Fruit fly (Drosophila melanogaster) whole organism: ENCODE results near the gene CG13895.
A peak's percentile ranks its signal among the peaks of the same experiment; 100 is the strongest.

Experiments
- CG8478 ChIP-seq: fragments of >200 bp; optimal IDR thresholded peaks from 2 replicates; lab custom pipeline; 2018; ENCODE audit warnings: inconsistent platforms
- Dll ChIP-seq: fragments of >200 bp; optimal IDR thresholded peaks from 2 replicates; lab custom pipeline; 2017
- EcR ChIP-seq, 2 experiments: fragments of >200 bp; optimal IDR thresholded peaks; 2 replicates each; lab custom pipeline; 2017; ENCODE audit warnings: missing biosample characterization in 2 of 2, missing genetic modification characterization in 2 of 2, missing genetic modification reagents in 2 of 2
- pan ChIP-seq: fragments of >200 bp; optimal IDR thresholded peaks from 2 replicates; lab custom pipeline; 2017
- psq ChIP-seq: fragments of >200 bp; optimal IDR thresholded peaks from 2 replicates; lab custom pipeline; 2017
- usp ChIP-seq: fragments of >200 bp; optimal IDR thresholded peaks from 2 replicates; lab custom pipeline; 2017; ENCODE audit warnings: missing biosample characterization, missing genetic modification characterization, mixed read lengths

Gene CG13895

dm6 chr3L:696404-697054 is 11.5 kb downstream of the CG13895 start:
- TF ChIP-seq usp (GFP tag; lab: Kevin White, UChicago) (no peak), EcR (GFP tag; optimal IDR thresholded peaks at IDR 0.05; lab: Kevin White, UChicago) (no peak), CG8478 (no peak), Dll (lab: Kevin White, UChicago) (no peak), pan (no peak), psq (lab: Kevin White, UChicago) (no peak)

dm6 chr3L:695510-695909 is 12.5 kb downstream of the CG13895 start:
- TF ChIP-seq pan (no peak), psq (lab: Kevin White, UChicago) (no peak), usp (GFP tag; lab: Kevin White, UChicago) (no peak), Dll (lab: Kevin White, UChicago) (no peak), CG8478 (no peak), EcR (GFP tag; optimal IDR thresholded peaks at IDR 0.05; lab: Kevin White, UChicago) (no peak)

- TF ChIP-seq psq (lab: Kevin White, UChicago) (no peak), Dll (lab: Kevin White, UChicago) (no peak), usp (GFP tag; lab: Kevin White, UChicago) (no peak), EcR (GFP tag; optimal IDR thresholded peaks at IDR 0.05; lab: Kevin White, UChicago) (no peak), CG8478 (no peak), pan (no peak)
Measured at dm6 chr3L:692699-693098, 15.3 kb downstream of the CG13895 start, which contains the start of gene Vti1a. Gene Vti1a, minus strand, starts transcription at chr3L:692919.

dm6 chr3L:690031-690686 is 17.8 kb downstream of the CG13895 start, which contains the start of the genes CG32483 and RabX6:
Gene CG32483, minus strand, starts transcription at chr3L:690081.
Gene RabX6, plus strand, starts transcription at chr3L:690517.
- TF ChIP-seq EcR (GFP tag; optimal IDR thresholded peaks at IDR 0.05; lab: Kevin White, UChicago) (no peak), pan (no peak), psq (lab: Kevin White, UChicago) (no peak), CG8478 (no peak), Dll (lab: Kevin White, UChicago) (no peak), usp (GFP tag; lab: Kevin White, UChicago) (no peak)

- TF ChIP-seq CG8478 (no peak), psq (lab: Kevin White, UChicago) (no peak), pan (no peak), Dll (lab: Kevin White, UChicago) (no peak), usp (GFP tag; lab: Kevin White, UChicago) (no peak), EcR (GFP tag; optimal IDR thresholded peaks at IDR 0.05; lab: Kevin White, UChicago) (no peak)
Measured at dm6 chr3L:687858-688257, 20.1 kb downstream of the CG13895 start, which contains the start of gene hiro. Gene hiro, minus strand, starts transcription at chr3L:687958.

dm6 chr3L:685441-685804 is 22.6 kb downstream of the CG13895 start, which contains the start of gene ebd1:
Gene ebd1, minus strand, starts transcription at chr3L:685549.
- TF ChIP-seq EcR (GFP tag; optimal IDR thresholded peaks at IDR 0.05; lab: Kevin White, UChicago) (no peak), psq (lab: Kevin White, UChicago) (no peak), pan (no peak), Dll (lab: Kevin White, UChicago) (peak; percentile 26), usp (GFP tag; lab: Kevin White, UChicago) (no peak)

- TF ChIP-seq usp (GFP tag; lab: Kevin White, UChicago) (no peak), pan (no peak), Dll (lab: Kevin White, UChicago) (no peak), EcR (GFP tag; optimal IDR thresholded peaks at IDR 0.05; lab: Kevin White, UChicago) (no peak), CG8478 (no peak), psq (lab: Kevin White, UChicago) (no peak)
Measured at dm6 chr3L:684749-685440, 23.1 kb downstream of the CG13895 start.

dm6 chr3L:682420-682882 is 25.6 kb downstream of the CG13895 start, which contains the start of gene CG3386:
Gene CG3386, minus strand, starts transcription at chr3L:682470.
- TF ChIP-seq EcR (GFP tag; optimal IDR thresholded peaks at IDR 0.05; lab: Kevin White, UChicago), result no peak
- TF ChIP-seq CG8478, result no peak
- no peak for TF ChIP-seq Dll (lab: Kevin White, UChicago)
- TF ChIP-seq psq (lab: Kevin White, UChicago), result no peak
- no peak for TF ChIP-seq usp (GFP tag; lab: Kevin White, UChicago)
- no peak for TF ChIP-seq pan

- TF ChIP-seq Dll (lab: Kevin White, UChicago) (no peak), EcR (GFP tag; optimal IDR thresholded peaks at IDR 0.05; lab: Kevin White, UChicago) (no peak)
Measured at dm6 chr3L:681793-682369, 26.1 kb downstream of the CG13895 start.

dm6 chr3L:680258-680657 is 27.7 kb downstream of the CG13895 start, which contains the start of gene CG17129:
Gene CG17129, minus strand, starts transcription at chr3L:680326.
- TF ChIP-seq usp (GFP tag; lab: Kevin White, UChicago) (no peak), CG8478 (no peak), psq (lab: Kevin White, UChicago) (no peak), Dll (lab: Kevin White, UChicago) (no peak), pan (no peak), EcR (GFP tag; optimal IDR thresholded peaks at IDR 0.05; lab: Kevin White, UChicago) (no peak)

- no peak for TF ChIP-seq pan
- no peak for TF ChIP-seq CG8478
- TF ChIP-seq usp (GFP tag; lab: Kevin White, UChicago), result no peak
- TF ChIP-seq Dll (lab: Kevin White, UChicago), result no peak
- no peak for TF ChIP-seq EcR (GFP tag; optimal IDR thresholded peaks at IDR 0.05; lab: Kevin White, UChicago)
- TF ChIP-seq psq (lab: Kevin White, UChicago), result no peak
Measured at dm6 chr3L:675856-676255, 32.1 kb downstream of the CG13895 start.
